Fruit fly (Drosophila melanogaster): ENCODE results near the gene CG13481.

DNA sequence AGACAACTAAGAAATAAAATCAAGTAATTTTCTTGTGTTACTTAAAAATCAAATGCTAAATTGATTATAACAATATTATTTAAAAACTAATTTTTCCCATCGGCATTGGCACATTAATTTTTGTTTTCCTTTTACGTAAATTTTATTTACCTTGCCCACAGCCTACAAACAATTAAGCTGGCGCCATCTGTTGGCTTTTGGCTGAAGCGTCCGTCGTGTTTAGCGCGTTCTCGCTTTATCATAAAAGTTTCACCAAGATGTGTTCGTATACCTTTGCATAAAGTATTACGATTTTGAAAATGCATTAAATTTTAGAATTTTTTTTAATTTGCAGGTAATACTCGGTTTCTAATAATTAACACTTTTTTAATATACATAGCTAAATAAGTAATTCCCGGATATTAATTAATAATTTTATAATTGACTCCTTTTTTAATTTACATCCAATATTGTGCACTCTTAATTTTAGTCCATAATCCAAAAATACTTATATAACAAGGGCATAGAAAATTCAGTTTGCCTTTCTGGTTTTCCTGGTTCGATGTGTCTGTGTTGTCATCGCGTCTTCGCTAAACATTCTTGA, 27.6 kb upstream of the CG13481 start:
- TF ChIP-seq dac (GFP tag; optimal IDR thresholded peaks at IDR 0.05) (no peak), CG1621 (tag; optimal IDR thresholded peaks at IDR 0.05) (no peak), CG6792 (GFP tag; optimal IDR thresholded peaks at IDR 0.05) (no peak), CG3032 (tag; optimal IDR thresholded peaks at IDR 0.05) (peak; percentile 14), lz (GFP tag; optimal IDR thresholded peaks at IDR 0.05) (no peak), CG32006 (GFP tag; optimal IDR thresholded peaks at IDR 0.05) (peak; percentile 50), dsx (GFP tag; optimal IDR thresholded peaks at IDR 0.05; ENCODE audit: poor library complexity, severe bottlenecking) (peak; percentile 16), Sox14 (GFP tag; optimal IDR thresholded peaks at IDR 0.05) (no peak), CG6276 (GFP tag; optimal IDR thresholded peaks at IDR 0.05) (no peak), Hr39 (GFP tag; optimal IDR thresholded peaks at IDR 0.05) (no peak)
